Worm (Caenorhabditis elegans) whole organism, L4 larva: ENCODE data around the gene C28D4.5.
A peak's percentile ranks its signal among the peaks of the same experiment; 100 is the strongest.

Experiments used
- D1046.2 ChIP-seq: fragments of 200-800 bp; sonication (Bioruptor generic); IDR thresholded peaks from 2 replicates; pipeline ENCODE4 v1.3.6; 2022; ENCODE audit warnings: missing genetic modification characterization, missing compliant biosample characterization
- F10B5.3 ChIP-seq: sonication (generic microtip); optimal IDR thresholded peaks from 2 replicates; lab custom pipeline; 2016; ENCODE audit warnings: mild to moderate bottlenecking, missing genetic modification characterization, missing compliant biosample characterization
- F26F4.8 ChIP-seq: fragments of 200-800 bp; sonication (Bioruptor generic); conservative IDR thresholded peaks from 2 replicates; pipeline ENCODE4 v1.3.6; 2022; ENCODE audit warnings: missing genetic modification characterization, missing compliant biosample characterization
- ZK337.2 ChIP-seq: fragments of 200-800 bp; sonication (Bioruptor generic); IDR thresholded peaks from 2 replicates; pipeline ENCODE4 v1.3.6; 2022; ENCODE audit warnings: missing genetic modification reagents, missing genetic modification characterization, missing compliant biosample characterization
- aha-1 ChIP-seq: fragments of 150-350 bp; peaks from one replicate; lab custom pipeline; 2014; ENCODE audit warnings: missing biosample characterization, missing genetic modification characterization
- ceh-20 ChIP-seq: fragments of 200-800 bp; sonication (Bioruptor generic); IDR thresholded peaks from 2 replicates; pipeline ENCODE4 v1.3.6; 2022; ENCODE audit warnings: missing genetic modification reagents, missing genetic modification characterization, missing compliant biosample characterization
- ceh-82 ChIP-seq: sonication (generic microtip); optimal IDR thresholded peaks from 2 replicates; lab custom pipeline; 2017; ENCODE audit warnings: missing biosample characterization, missing genetic modification characterization
- ces-1 ChIP-seq: fragments of 150-350 bp; sonication (generic microtip); optimal IDR thresholded peaks from 4 replicates; lab custom pipeline; 2014; ENCODE audit warnings: missing biosample characterization, missing genetic modification reagents, missing genetic modification characterization
- daf-8 ChIP-seq: fragments of 200-800 bp; sonication (Bioruptor generic); IDR thresholded peaks from 2 replicates; pipeline ENCODE4 v1.3.6; 2022; ENCODE audit warnings: missing genetic modification characterization, missing compliant biosample characterization
- dmd-9 ChIP-seq: fragments of 200-800 bp; sonication (Bioruptor generic); IDR thresholded peaks from 2 replicates; pipeline ENCODE4 v1.3.6; 2022; ENCODE audit warnings: missing genetic modification reagents, missing genetic modification characterization, missing compliant biosample characterization
- dpl-1 ChIP-seq: fragments of 150-350 bp; optimal IDR thresholded peaks from 2 replicates; lab custom pipeline; 2014; ENCODE audit warnings: missing biosample characterization, missing genetic modification reagents, missing genetic modification characterization
- dve-1 ChIP-seq: sonication (generic microtip); optimal IDR thresholded peaks from 2 replicates; lab custom pipeline; 2017; ENCODE audit warnings: antibody characterized with exemption, mild to moderate bottlenecking, missing genetic modification characterization, missing compliant biosample characterization; ENCODE audit not compliant: insufficient read depth
- fkh-10 ChIP-seq: fragments of 150-350 bp; optimal IDR thresholded peaks from 2 replicates; lab custom pipeline; 2014; ENCODE audit warnings: missing biosample characterization, missing genetic modification reagents, missing genetic modification characterization
- fos-1 ChIP-seq: fragments of 150-350 bp; optimal IDR thresholded peaks from 2 replicates; lab custom pipeline; 2014; ENCODE audit warnings: missing biosample characterization, missing genetic modification characterization
- hlh-30 ChIP-seq: sonication (generic microtip); optimal IDR thresholded peaks from 2 replicates; lab custom pipeline; 2017; ENCODE audit warnings: antibody characterized with exemption, mild to moderate bottlenecking, missing genetic modification characterization, missing compliant biosample characterization; ENCODE audit not compliant: insufficient read depth
- lin-13 ChIP-seq: fragments of 150-350 bp; optimal IDR thresholded peaks from 2 replicates; lab custom pipeline; 2014; ENCODE audit warnings: missing biosample characterization, missing genetic modification reagents, missing genetic modification characterization
- lin-29 ChIP-seq: fragments of 200-800 bp; sonication (Bioruptor generic); IDR thresholded peaks from 2 replicates; pipeline ENCODE4 v1.3.6; 2022; ENCODE audit warnings: missing genetic modification reagents, missing genetic modification characterization, missing compliant biosample characterization
- lin-38 ChIP-seq: fragments of 200-800 bp; sonication (Bioruptor generic); IDR thresholded peaks from 2 replicates; pipeline ENCODE4 v1.3.6; 2022; ENCODE audit warnings: missing genetic modification reagents, missing genetic modification characterization, missing compliant biosample characterization
- madf-5 ChIP-seq, 2 experiments: fragments of 200-800 bp; sonication (Bioruptor generic); IDR thresholded peaks; 2 replicates each; pipeline ENCODE4 v1.3.6; 2022; ENCODE audit warnings: missing compliant biosample characterization in 2 of 2, missing genetic modification characterization in 2 of 2
- mdl-1 ChIP-seq, 2 experiments: fragments of 150-350 bp in 1 of 2; sonication (generic microtip) in 1 of 2; optimal IDR thresholded peaks; 2 replicates each; lab custom pipeline; 2014 to 2017; ENCODE audit warnings: missing biosample characterization in 2 of 2, missing genetic modification characterization in 2 of 2
- mxl-2 ChIP-seq: fragments of 200-800 bp; sonication (Bioruptor generic); conservative IDR thresholded peaks from 2 replicates; pipeline ENCODE4 v1.3.6; 2022; ENCODE audit warnings: missing genetic modification reagents, missing genetic modification characterization, missing compliant biosample characterization
- nhr-10 ChIP-seq: fragments of 150-350 bp; optimal IDR thresholded peaks from 2 replicates; lab custom pipeline; 2014; ENCODE audit warnings: missing biosample characterization, missing genetic modification characterization
- nhr-28 ChIP-seq: fragments of 150-350 bp; optimal IDR thresholded peaks from 2 replicates; lab custom pipeline; 2014; ENCODE audit warnings: missing biosample characterization, missing genetic modification characterization
- nhr-77 ChIP-seq: fragments of 150-350 bp; optimal IDR thresholded peaks from 2 replicates; lab custom pipeline; 2014; ENCODE audit warnings: missing biosample characterization, missing genetic modification characterization
- php-3 ChIP-seq: fragments of 200-800 bp; sonication (Bioruptor generic); IDR thresholded peaks from 2 replicates; pipeline ENCODE4 v1.3.6; 2022; ENCODE audit warnings: missing genetic modification reagents, missing genetic modification characterization, missing compliant biosample characterization
- saeg-2 ChIP-seq: fragments of 200-800 bp; sonication (Bioruptor generic); IDR thresholded peaks from 2 replicates; pipeline ENCODE4 v1.3.6; 2022; ENCODE audit warnings: missing genetic modification reagents, missing genetic modification characterization, missing compliant biosample characterization
- sdz-12 ChIP-seq: fragments of 200-800 bp; sonication (Bioruptor generic); optimal IDR thresholded peaks from 2 replicates; lab custom pipeline; 2018; ENCODE audit warnings: mild to moderate bottlenecking, missing genetic modification characterization, missing compliant biosample characterization
- set-16 ChIP-seq: fragments of 200-800 bp; sonication (Bioruptor generic); IDR thresholded peaks from 2 replicates; pipeline ENCODE4 v1.3.6; 2022; ENCODE audit warnings: missing genetic modification reagents, missing genetic modification characterization, missing compliant biosample characterization
- snpc-4 ChIP-seq: fragments of 150-350 bp; optimal IDR thresholded peaks from 2 replicates; lab custom pipeline; 2014; ENCODE audit warnings: missing biosample characterization, missing genetic modification characterization
- unc-62 ChIP-seq, 3 experiments: fragments of 150-350 bp in 1 of 3; sonication (generic microtip); optimal IDR thresholded peaks in 2 of 3; peaks in 1 of 3; 1 replicate in 1 of 3; 2 replicates in 2 of 3; lab custom pipeline; 2014 to 2017; ENCODE audit warnings: missing biosample characterization in 3 of 3, missing genetic modification characterization in 3 of 3, missing genetic modification reagents in 3 of 3, missing genotype in 1 of 3
- vab-7 ChIP-seq: fragments of 200-800 bp; sonication (Bioruptor generic); IDR thresholded peaks from 2 replicates; pipeline ENCODE4 v1.3.6; 2022; ENCODE audit warnings: missing genetic modification reagents, missing genetic modification characterization, missing compliant biosample characterization
- zfp-3 ChIP-seq: fragments of 200-800 bp; sonication (Bioruptor generic); conservative IDR thresholded peaks from 2 replicates; pipeline ENCODE4 v1.3.6; 2022; ENCODE audit warnings: missing genetic modification reagents, missing genetic modification characterization, missing compliant biosample characterization
- zip-2 ChIP-seq: fragments of 150-350 bp; optimal IDR thresholded peaks from 2 replicates; lab custom pipeline; 2014; ENCODE audit warnings: missing biosample characterization, missing genetic modification characterization
- ztf-7 ChIP-seq: fragments of 150-350 bp; optimal IDR thresholded peaks from 2 replicates; lab custom pipeline; 2014; ENCODE audit warnings: missing biosample characterization, missing genetic modification characterization

Gene C28D4.5

DNA sequence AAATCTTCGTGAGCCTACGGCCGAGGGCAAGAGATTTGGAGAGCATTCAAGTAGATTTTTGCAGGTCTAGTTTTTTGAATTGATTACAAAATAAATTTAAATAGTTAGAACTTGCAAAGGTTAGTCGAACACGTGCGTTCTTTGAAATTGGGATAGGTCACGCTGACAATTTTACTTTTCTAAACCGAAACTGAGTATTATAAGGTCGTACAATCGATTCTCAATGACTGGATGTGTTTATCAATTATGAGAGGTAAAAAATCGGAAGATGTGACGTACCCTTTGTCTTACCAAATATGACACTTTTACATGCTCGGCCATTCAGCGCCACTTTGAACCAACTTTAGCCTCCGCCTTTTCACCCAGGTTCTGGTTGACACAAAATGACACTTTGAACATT, at the start of gene C28D4.5:
Gene C28D4.5 (minus strand): TSS at position 101 of the 400 bp plus-strand sequence.
- no peak for TF ChIP-seq lin-13
- no peak for TF ChIP-seq zfp-3
- TF ChIP-seq fkh-10 = no peak
- TF ChIP-seq saeg-2 (GFP tag; lab: Robert Waterston, UW) = no peak
- TF ChIP-seq dve-1 = no peak
- TF ChIP-seq F26F4.8 = no peak
- no peak for TF ChIP-seq set-16 (GFP tag; lab: Robert Waterston, UW)
- TF ChIP-seq fos-1 (tag; lab: Kevin White, UChicago) = no peak
- no peak for TF ChIP-seq sdz-12 (GFP tag; lab: Kevin White, UChicago)
- TF ChIP-seq mxl-2 (GFP tag; lab: Robert Waterston, UW) = no peak
- TF ChIP-seq, all 104 proteins: peak for 0

DNA sequence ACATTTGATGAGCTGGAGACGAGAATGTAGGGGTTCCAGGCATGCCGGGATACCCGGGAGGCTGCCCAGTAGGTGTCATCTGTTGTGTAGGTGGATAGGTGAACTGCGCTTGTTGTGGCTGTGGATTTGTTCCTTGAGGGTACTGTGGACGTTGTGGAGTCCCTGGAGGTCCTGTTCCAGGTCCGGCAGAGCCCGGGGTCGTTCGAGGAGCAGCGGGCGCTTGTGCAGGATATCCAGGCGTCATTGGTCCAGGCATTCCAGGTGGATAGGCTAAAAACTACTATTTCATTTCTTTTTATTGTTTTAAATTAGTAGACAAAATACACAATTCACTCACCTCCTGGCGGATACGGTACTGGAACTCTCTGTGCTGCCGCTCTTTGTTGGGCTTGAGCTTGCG, 48.6 kb upstream of the C28D4.5 start:
- TF ChIP-seq set-16 (GFP tag; lab: Robert Waterston, UW) (peak; percentile 65), aha-1 (peak; percentile 52), nhr-77 (tag; lab: Kevin White, UChicago) (no peak)

DNA sequence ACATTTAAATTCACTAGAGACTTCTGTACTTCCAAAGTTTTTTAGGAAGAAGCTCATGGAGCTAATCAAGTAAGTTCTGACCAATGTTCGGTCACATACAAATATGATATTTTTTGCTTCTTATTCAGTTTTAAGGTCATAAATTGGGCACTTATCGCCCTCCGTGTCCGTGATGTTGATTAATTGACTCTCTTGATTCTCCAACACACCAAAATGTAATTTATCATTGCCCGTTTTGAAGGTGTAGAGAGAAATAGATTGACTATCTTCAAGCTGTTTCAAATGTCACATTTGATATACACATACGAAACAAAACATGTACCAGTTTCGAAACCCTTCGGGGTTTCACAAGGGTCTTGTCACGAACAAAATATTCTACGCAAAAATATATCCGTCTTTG, 44.0 kb upstream of the C28D4.5 start:
- TF ChIP-seq nhr-28 (tag; lab: Kevin White, UChicago) (peak; percentile 50), F10B5.3 (tag; lab: Kevin White, UChicago) (no peak), nhr-10 (tag; lab: Kevin White, UChicago) (no peak), unc-62 (GFP tag; optimal IDR thresholded peaks at IDR 0.05 in 1 of 2; lab: Kevin White, UChicago) (peak in 1 of 2 experiments; percentile 91), unc-62 (tag; optimal IDR thresholded peaks at IDR 0.05; lab: Kevin White, UChicago) (no peak)

DNA sequence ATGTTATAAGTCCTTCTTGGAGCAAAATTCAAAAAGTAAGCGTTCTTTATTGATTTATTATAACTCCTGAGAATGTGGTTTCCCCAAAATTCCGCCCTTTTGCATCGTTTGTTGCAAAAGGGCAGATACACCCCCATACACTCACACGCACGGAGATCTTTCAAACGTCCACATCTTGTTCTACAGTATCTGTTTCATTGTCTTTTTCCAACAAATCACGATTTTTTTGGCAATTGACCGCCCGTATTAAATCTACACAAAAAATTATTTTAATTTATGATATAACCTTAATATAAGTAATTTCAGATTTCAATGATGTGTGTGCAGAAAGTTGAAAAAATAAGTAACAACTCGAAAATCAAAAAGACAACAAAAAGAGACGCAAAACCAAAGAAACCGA, 42.8 kb upstream of the C28D4.5 start, which contains the start of gene T13F2.4:
Gene T13F2.4 (plus strand): TSS at position 301 of the 400 bp plus-strand sequence.
- TF ChIP-seq dpl-1 (GFP tag; lab: Kevin White, UChicago) (no peak), lin-38 (GFP tag; lab: Robert Waterston, UW) (no peak), ceh-20 (GFP tag; lab: Robert Waterston, UW) (no peak), F10B5.3 (tag; lab: Kevin White, UChicago) (no peak), snpc-4 (tag; lab: Kevin White, UChicago) (no peak), ceh-82 (tag; lab: Kevin White, UChicago) (no peak), php-3 (GFP tag; lab: Robert Waterston, UW) (no peak), lin-29 (GFP tag; lab: Robert Waterston, UW) (no peak)

ce11 chrIV:9784689-9785088, 38.0 kb upstream of the C28D4.5 start, which contains the start of gene sre-4:
Gene sre-4, minus strand, starts transcription at chrIV:9784789.
- no peak for TF ChIP-seq vab-7 (GFP tag; lab: Robert Waterston, UW)
- no peak for TF ChIP-seq mxl-2 (GFP tag; lab: Robert Waterston, UW)
- TF ChIP-seq madf-5 (GFP tag; IDR thresholded peaks at IDR 0.05; lab: Robert Waterston, UW) = no peak
- no peak for TF ChIP-seq ztf-7
- TF ChIP-seq hlh-30 = no peak
- no peak for TF ChIP-seq ZK337.2 (GFP tag; lab: Robert Waterston, UW)
- TF ChIP-seq dmd-9 (GFP tag; lab: Robert Waterston, UW) = no peak
- no peak for TF ChIP-seq mdl-1 (tag; optimal IDR thresholded peaks at IDR 0.05; lab: Kevin White, UChicago)
- no peak for TF ChIP-seq D1046.2 (GFP tag; lab: Robert Waterston, UW)
- TF ChIP-seq daf-8 (GFP tag; lab: Robert Waterston, UW) = no peak
- TF ChIP-seq ces-1 = no peak
- no peak for TF ChIP-seq zip-2 (tag; lab: Kevin White, UChicago)
